Fruit fly (Drosophila melanogaster): ENCODE data around the gene RhoGAPp190.

- TF ChIP-seq CG7045 (GFP tag; optimal IDR thresholded peaks at IDR 0.05) (no peak), CG11617 (GFP tag; optimal IDR thresholded peaks at IDR 0.05) (no peak), CG1620 (GFP tag; optimal IDR thresholded peaks at IDR 0.05) (no peak), CG12768 (GFP tag; optimal IDR thresholded peaks at IDR 0.05) (no peak), kay (GFP tag; ENCODE audit: borderline replicate concordance) (no peak), Crg-1 (GFP tag; optimal IDR thresholded peaks at IDR 0.05) (no peak), tj (GFP tag; optimal IDR thresholded peaks at IDR 0.05) (peak; percentile 3), Clk (GFP tag; optimal IDR thresholded peaks at IDR 0.05) (no peak), bab1 (GFP tag; optimal IDR thresholded peaks at IDR 0.05) (no peak), toe (GFP tag; optimal IDR thresholded peaks at IDR 0.05) (no peak), CG14711 (tag; optimal IDR thresholded peaks at IDR 0.05) (no peak), Mnt (GFP tag; optimal IDR thresholded peaks at IDR 0.05) (no peak), CG5204 (GFP tag; optimal IDR thresholded peaks at IDR 0.05) (no peak), CG33017 (tag; optimal IDR thresholded peaks at IDR 0.05) (no peak)
These were observed 5.4 kb upstream of the RhoGAPp190 start for dm6 chrX:17657716-17658115.
